Worm (Caenorhabditis elegans) whole organism, midembryonic: Measurements from ENCODE around the gene srp-2.
A peak's percentile ranks its signal among the peaks of the same experiment; 100 is the strongest.

Experiments
- T22C8.4 ChIP-seq: fragments of 200-800 bp; sonication (Bioruptor generic); IDR thresholded peaks from 2 replicates; pipeline ENCODE4 v1.3.6; 2022; ENCODE audit warnings: missing genetic modification characterization, missing compliant biosample characterization
- cog-1 ChIP-seq: sonication (generic microtip); optimal IDR thresholded peaks from 2 replicates; lab custom pipeline; 2016; ENCODE audit warnings: missing genetic modification characterization, missing compliant biosample characterization
- flt-1 ChIP-seq: fragments of 200-800 bp; sonication (Bioruptor generic); IDR thresholded peaks from 2 replicates; pipeline ENCODE4 v1.3.6; 2022; ENCODE audit warnings: missing genetic modification characterization, missing compliant biosample characterization
- klf-2 ChIP-seq: fragments of 200-800 bp; sonication (Bioruptor generic); conservative IDR thresholded peaks from 2 replicates; pipeline ENCODE4 v1.3.6; 2022; ENCODE audit warnings: missing genetic modification reagents, missing genetic modification characterization, missing compliant biosample characterization
- med-1 ChIP-seq: sonication (generic microtip); optimal IDR thresholded peaks from 2 replicates; lab custom pipeline; 2017; ENCODE audit warnings: missing genetic modification characterization, mild to moderate bottlenecking, missing compliant biosample characterization, antibody characterized with exemption, missing genetic modification reagents; ENCODE audit not compliant: insufficient read depth
- ref-1 ChIP-seq: fragments of 200-800 bp; sonication (Bioruptor generic); conservative IDR thresholded peaks from 2 replicates; pipeline ENCODE4 v1.3.6; 2022; ENCODE audit warnings: missing genetic modification reagents, missing genetic modification characterization, missing compliant biosample characterization
- tab-1 ChIP-seq: fragments of 200-800 bp; sonication (Bioruptor generic); IDR thresholded peaks from 2 replicates; pipeline ENCODE4 v1.3.6; 2022; ENCODE audit warnings: missing genetic modification characterization, missing compliant biosample characterization
- ztf-23 ChIP-seq: fragments of 200-800 bp; sonication (Bioruptor generic); IDR thresholded peaks from 2 replicates; pipeline ENCODE4 v1.3.6; 2022; ENCODE audit warnings: missing genetic modification reagents, missing genetic modification characterization, missing compliant biosample characterization
- ztf-29 ChIP-seq: fragments of 200-800 bp; sonication (Bioruptor generic); IDR thresholded peaks from 2 replicates; pipeline ENCODE4 v1.3.6; 2022; ENCODE audit warnings: missing genetic modification reagents, missing genetic modification characterization, missing compliant biosample characterization

Gene srp-2

ce11 chrV:743348-743747, 19.1 kb upstream of the srp-2 start, which contains the start of gene str-134:
Gene str-134, plus strand, starts transcription at chrV:743648.
- no peak for TF ChIP-seq klf-2 (GFP tag; lab: Robert Waterston, UW)
- no peak for TF ChIP-seq cog-1 (tag; lab: Kevin White, UChicago)
- TF ChIP-seq med-1 (GFP tag; lab: Kevin White, UChicago), result no peak
- no peak for TF ChIP-seq ztf-29 (GFP tag; lab: Robert Waterston, UW)
- no peak for TF ChIP-seq ref-1 (GFP tag; lab: Robert Waterston, UW)
- no peak for TF ChIP-seq T22C8.4 (GFP tag; lab: Robert Waterston, UW)
- no peak for TF ChIP-seq flt-1 (GFP tag; lab: Robert Waterston, UW)
- no peak for TF ChIP-seq ztf-23 (GFP tag; lab: Robert Waterston, UW)
- no peak for TF ChIP-seq tab-1

ce11 chrV:748044-748443, 14.4 kb upstream of the srp-2 start, which contains the start of gene sri-4:
Gene sri-4, plus strand, starts transcription at chrV:748344.
- no peak for TF ChIP-seq ztf-29 (GFP tag; lab: Robert Waterston, UW)

ce11 chrV:752679-753333, 9.6 kb upstream of the srp-2 start, which contains the start of the genes str-262 and srp-1:
Gene str-262, minus strand, starts transcription at chrV:752779.
Gene srp-1, plus strand, starts transcription at chrV:753283.
- TF ChIP-seq tab-1, result no peak
- TF ChIP-seq med-1 (GFP tag; lab: Kevin White, UChicago), result no peak
- no peak for TF ChIP-seq ztf-29 (GFP tag; lab: Robert Waterston, UW)
- TF ChIP-seq T22C8.4 (GFP tag; lab: Robert Waterston, UW), result no peak
- TF ChIP-seq flt-1 (GFP tag; lab: Robert Waterston, UW), result no peak
- TF ChIP-seq ztf-23 (GFP tag; lab: Robert Waterston, UW), result no peak
- TF ChIP-seq ref-1 (GFP tag; lab: Robert Waterston, UW), result no peak
- no peak for TF ChIP-seq klf-2 (GFP tag; lab: Robert Waterston, UW)
- no peak for TF ChIP-seq cog-1 (tag; lab: Kevin White, UChicago)

ce11 chrV:756169-756568, 6.3 kb upstream of the srp-2 start, which contains the start of gene str-20:
Gene str-20, plus strand, starts transcription at chrV:756469.
- TF ChIP-seq flt-1 (GFP tag; lab: Robert Waterston, UW), result no peak
- no peak for TF ChIP-seq cog-1 (tag; lab: Kevin White, UChicago)
- TF ChIP-seq ref-1 (GFP tag; lab: Robert Waterston, UW), result no peak
- no peak for TF ChIP-seq T22C8.4 (GFP tag; lab: Robert Waterston, UW)
- no peak for TF ChIP-seq ztf-29 (GFP tag; lab: Robert Waterston, UW)
- no peak for TF ChIP-seq ztf-23 (GFP tag; lab: Robert Waterston, UW)

ce11 chrV:761235-761634, 1.2 kb upstream of the srp-2 start, which contains the start of gene C05E4.15:
Gene C05E4.15, minus strand, starts transcription at chrV:761335.
- no peak for TF ChIP-seq ztf-23 (GFP tag; lab: Robert Waterston, UW)
- TF ChIP-seq flt-1 (GFP tag; lab: Robert Waterston, UW), result no peak
- no peak for TF ChIP-seq ztf-29 (GFP tag; lab: Robert Waterston, UW)
- no peak for TF ChIP-seq med-1 (GFP tag; lab: Kevin White, UChicago)
- no peak for TF ChIP-seq ref-1 (GFP tag; lab: Robert Waterston, UW)
- no peak for TF ChIP-seq cog-1 (tag; lab: Kevin White, UChicago)
- no peak for TF ChIP-seq tab-1
- no peak for TF ChIP-seq T22C8.4 (GFP tag; lab: Robert Waterston, UW)

- TF ChIP-seq T22C8.4 (GFP tag; lab: Robert Waterston, UW), result no peak
- no peak for TF ChIP-seq flt-1 (GFP tag; lab: Robert Waterston, UW)
- no peak for TF ChIP-seq ztf-29 (GFP tag; lab: Robert Waterston, UW)
- TF ChIP-seq ref-1 (GFP tag; lab: Robert Waterston, UW), result no peak
- TF ChIP-seq cog-1 (tag; lab: Kevin White, UChicago), result no peak
- no peak for TF ChIP-seq klf-2 (GFP tag; lab: Robert Waterston, UW)
- TF ChIP-seq med-1 (GFP tag; lab: Kevin White, UChicago), result no peak
- TF ChIP-seq ztf-23 (GFP tag; lab: Robert Waterston, UW), result no peak
- TF ChIP-seq tab-1, result no peak
Observed at ce11 chrV:761882-762281, 558 bp upstream of the srp-2 start, which contains the start of gene C05E4.12. Gene C05E4.12, minus strand, starts transcription at chrV:761982.

ce11 chrV:764732-765131, 2.3 kb downstream of the srp-2 start, which contains the start of gene str-238:
Gene str-238, plus strand, starts transcription at chrV:765032.
- no peak for TF ChIP-seq tab-1
- no peak for TF ChIP-seq ref-1 (GFP tag; lab: Robert Waterston, UW)
- TF ChIP-seq T22C8.4 (GFP tag; lab: Robert Waterston, UW), result no peak
- TF ChIP-seq ztf-29 (GFP tag; lab: Robert Waterston, UW), result no peak
- TF ChIP-seq med-1 (GFP tag; lab: Kevin White, UChicago), result no peak
- TF ChIP-seq klf-2 (GFP tag; lab: Robert Waterston, UW), result no peak
- no peak for TF ChIP-seq cog-1 (tag; lab: Kevin White, UChicago)
- TF ChIP-seq flt-1 (GFP tag; lab: Robert Waterston, UW), result no peak
- TF ChIP-seq ztf-23 (GFP tag; lab: Robert Waterston, UW), result no peak

- TF ChIP-seq tab-1, result no peak
- TF ChIP-seq ref-1 (GFP tag; lab: Robert Waterston, UW), result no peak
- TF ChIP-seq cog-1 (tag; lab: Kevin White, UChicago), result no peak
- no peak for TF ChIP-seq ztf-23 (GFP tag; lab: Robert Waterston, UW)
- TF ChIP-seq med-1 (GFP tag; lab: Kevin White, UChicago), result no peak
- TF ChIP-seq T22C8.4 (GFP tag; lab: Robert Waterston, UW), result no peak
- TF ChIP-seq klf-2 (GFP tag; lab: Robert Waterston, UW), result no peak
Observed at ce11 chrV:772210-772609, 9.8 kb downstream of the srp-2 start.

ce11 chrV:773256-773655, 10.8 kb downstream of the srp-2 start, which contains the start of gene sti-1:
Gene sti-1, plus strand, starts transcription at chrV:773518.
- TF ChIP-seq T22C8.4 (GFP tag; lab: Robert Waterston, UW) (no peak), med-1 (GFP tag; lab: Kevin White, UChicago) (peak; percentile 18), klf-2 (GFP tag; lab: Robert Waterston, UW) (no peak), ref-1 (GFP tag; lab: Robert Waterston, UW) (no peak), ztf-29 (GFP tag; lab: Robert Waterston, UW) (no peak), cog-1 (tag; lab: Kevin White, UChicago) (peak; percentile 68)
